Worm (Caenorhabditis elegans): ENCODE measurements around the gene W02B12.11.

The W02B12.11 gene

DNA sequence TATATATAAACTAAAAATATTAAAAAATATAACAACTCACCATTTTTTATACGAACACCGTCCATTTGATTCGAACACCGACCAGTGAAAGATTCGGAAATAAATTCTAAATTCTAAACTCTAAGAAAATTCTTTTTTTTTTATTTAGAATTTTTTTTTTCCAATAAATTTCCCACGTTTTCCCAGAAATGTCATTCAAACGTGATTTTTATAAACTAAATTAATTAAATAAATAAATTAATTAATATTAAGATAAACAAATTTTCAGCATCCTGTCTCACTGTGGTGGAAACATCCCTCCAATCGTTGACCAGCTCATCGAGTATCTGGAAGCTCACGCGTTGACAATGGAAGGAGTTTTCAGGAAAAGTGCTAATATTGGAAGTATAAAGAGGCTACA, 6.1 kb upstream of the W02B12.11 start, which contains the start of gene klp-17:
Gene klp-17, minus strand, starts transcription at position 101 of the 400 bp plus-strand sequence.
- TF ChIP-seq mep-1 (tag; optimal IDR thresholded peaks at IDR 0.05), result no peak
- TF ChIP-seq unc-62 (GFP tag; optimal IDR thresholded peaks at IDR 0.05), result no peak
- no peak for TF ChIP-seq zip-8 (tag; optimal IDR thresholded peaks at IDR 0.05)
- TF ChIP-seq ces-1 (GFP tag; optimal IDR thresholded peaks at IDR 0.05), result no peak
- no peak for TF ChIP-seq lin-32 (GFP tag; optimal IDR thresholded peaks at IDR 0.05)
- no peak for TF ChIP-seq ceh-39 (tag; optimal IDR thresholded peaks at IDR 0.05)
- TF ChIP-seq unc-120 (tag; optimal IDR thresholded peaks at IDR 0.05; ENCODE audit: poor library complexity, severe bottlenecking), result no peak
- no peak for TF ChIP-seq pha-4 (tag; optimal IDR thresholded peaks at IDR 0.05)
- no peak for TF ChIP-seq nhr-2 (tag; optimal IDR thresholded peaks at IDR 0.05)
- no peak for TF ChIP-seq elt-1 (tag; optimal IDR thresholded peaks at IDR 0.05; ENCODE audit: borderline replicate concordance, insufficient read depth)
- no peak for TF ChIP-seq sptf-1 (tag; optimal IDR thresholded peaks at IDR 0.05)
- no peak for TF ChIP-seq lsy-2 (tag; optimal IDR thresholded peaks at IDR 0.05)

DNA sequence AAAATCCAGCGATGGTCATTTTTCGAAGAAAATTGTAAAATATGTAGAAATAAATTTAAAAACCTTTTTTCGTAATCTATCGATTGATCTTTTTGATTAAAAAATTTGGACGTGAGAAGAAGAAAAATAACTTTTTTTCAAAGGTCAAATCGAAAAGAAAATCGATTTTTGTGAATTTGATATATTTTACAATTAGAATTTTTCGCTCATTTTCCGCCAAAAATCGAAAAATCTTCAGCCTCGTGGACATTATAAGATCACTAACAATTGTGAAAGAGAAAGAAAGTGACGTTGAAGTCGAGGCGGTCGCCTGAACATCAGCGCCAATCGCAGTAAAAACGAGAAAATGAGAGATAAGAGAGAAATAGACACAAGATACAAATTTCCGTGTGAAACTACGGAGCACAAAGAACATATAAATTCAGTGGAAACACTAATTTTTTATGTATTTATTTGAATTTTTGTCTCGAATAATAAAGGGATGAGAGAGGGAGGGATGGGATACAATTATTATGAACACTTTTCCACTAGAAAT, 4.0 kb upstream of the W02B12.11 start, which contains the start of gene cisd-1:
Gene cisd-1, minus strand, starts transcription at position 51 of the 535 bp plus-strand sequence.
- TF ChIP-seq sem-2 (GFP tag; optimal IDR thresholded peaks at IDR 0.05) (no peak), ceh-83 (GFP tag; optimal IDR thresholded peaks at IDR 0.05) (no peak), bed-3 (GFP tag; optimal IDR thresholded peaks at IDR 0.05) (no peak), tbx-8 (GFP tag; optimal IDR thresholded peaks at IDR 0.05) (no peak), nhr-28 (tag; optimal IDR thresholded peaks at IDR 0.05) (no peak), blmp-1 (tag; optimal IDR thresholded peaks at IDR 0.05) (no peak), unc-39 (tag; optimal IDR thresholded peaks at IDR 0.05) (no peak), nhr-237 (tag; optimal IDR thresholded peaks at IDR 0.05) (no peak), lsy-2 (tag; optimal IDR thresholded peaks at IDR 0.05) (no peak), flh-1 (GFP tag; optimal IDR thresholded peaks at IDR 0.05) (no peak)

DNA sequence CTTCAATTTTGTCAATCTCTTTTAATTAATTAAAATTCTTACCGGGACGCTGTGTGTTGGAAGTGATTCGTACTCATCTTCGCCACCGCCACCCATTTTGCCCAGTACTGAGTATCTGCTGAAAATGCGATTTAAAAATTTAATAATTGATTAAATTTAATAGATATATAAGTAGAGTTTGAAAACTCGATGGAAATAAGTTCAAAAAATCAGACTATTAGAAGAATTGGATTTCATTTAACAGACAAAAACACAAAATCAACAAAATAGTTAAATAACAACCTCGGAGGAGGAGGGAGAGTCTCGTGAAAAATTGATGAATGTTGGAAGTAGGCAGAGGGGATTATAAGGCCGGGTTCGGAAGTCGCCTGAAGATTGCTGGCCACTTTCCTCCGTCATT, 1.7 kb upstream of the W02B12.11 start, which contains the start of gene mfn-1:
Gene mfn-1, minus strand, starts transcription at position 101 of the 400 bp plus-strand sequence.
- TF ChIP-seq elt-3 (tag; optimal IDR thresholded peaks at IDR 0.05), result no peak
- TF ChIP-seq ces-1 (GFP tag; optimal IDR thresholded peaks at IDR 0.05), result no peak
- TF ChIP-seq pha-4 (tag; optimal IDR thresholded peaks at IDR 0.05), result no peak
- TF ChIP-seq drap-1 (GFP tag; optimal IDR thresholded peaks at IDR 0.05), result no peak
- no peak for TF ChIP-seq hlh-1 (tag; optimal IDR thresholded peaks at IDR 0.05)
- TF ChIP-seq blmp-1 (tag; optimal IDR thresholded peaks at IDR 0.05), result no peak
- no peak for TF ChIP-seq mep-1 (tag; optimal IDR thresholded peaks at IDR 0.05)
- no peak for TF ChIP-seq unc-39 (tag; optimal IDR thresholded peaks at IDR 0.05)
- TF ChIP-seq elt-1 (tag; optimal IDR thresholded peaks at IDR 0.05; ENCODE audit: borderline replicate concordance, insufficient read depth), result no peak
- no peak for TF ChIP-seq flh-1 (GFP tag; optimal IDR thresholded peaks at IDR 0.05)
- TF ChIP-seq M03D4.4 (tag; optimal IDR thresholded peaks at IDR 0.05), result no peak
- TF ChIP-seq lin-13 (tag; optimal IDR thresholded peaks at IDR 0.05), result no peak
- TF ChIP-seq unc-120 (tag; optimal IDR thresholded peaks at IDR 0.05; ENCODE audit: poor library complexity, severe bottlenecking), result no peak
- TF ChIP-seq snpc-4 (tag; optimal IDR thresholded peaks at IDR 0.05), result no peak
- no peak for TF ChIP-seq sem-2 (GFP tag; optimal IDR thresholded peaks at IDR 0.05)

DNA sequence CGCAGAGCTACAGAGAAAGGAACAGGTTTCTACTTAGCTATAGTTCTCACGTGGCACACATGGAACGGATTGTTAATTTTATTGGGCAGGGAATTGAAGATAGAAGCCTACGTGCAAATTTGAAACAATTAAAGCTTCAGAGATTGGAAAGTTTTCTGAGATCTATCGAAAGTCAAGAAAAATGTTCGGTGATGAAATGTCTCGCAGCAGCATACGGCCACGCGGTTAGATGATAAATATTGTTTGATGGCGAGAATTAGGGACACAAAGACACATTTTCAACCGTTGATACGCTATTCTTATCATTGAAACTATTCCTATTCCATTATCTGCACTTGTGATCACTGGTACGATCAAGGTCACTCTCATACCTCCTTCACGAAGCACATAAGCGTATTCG, 1.1 kb upstream of the W02B12.11 start:
- TF ChIP-seq mep-1 (tag; optimal IDR thresholded peaks at IDR 0.05) (no peak), mls-2 (tag; optimal IDR thresholded peaks at IDR 0.05) (no peak), nhr-2 (tag; optimal IDR thresholded peaks at IDR 0.05) (no peak), ceh-43 (GFP tag; optimal IDR thresholded peaks at IDR 0.05) (no peak), elt-3 (tag; optimal IDR thresholded peaks at IDR 0.05) (peak; percentile 7), nhr-76 (tag; optimal IDR thresholded peaks at IDR 0.05) (no peak), cnd-1 (tag; optimal IDR thresholded peaks at IDR 0.05) (no peak)

DNA sequence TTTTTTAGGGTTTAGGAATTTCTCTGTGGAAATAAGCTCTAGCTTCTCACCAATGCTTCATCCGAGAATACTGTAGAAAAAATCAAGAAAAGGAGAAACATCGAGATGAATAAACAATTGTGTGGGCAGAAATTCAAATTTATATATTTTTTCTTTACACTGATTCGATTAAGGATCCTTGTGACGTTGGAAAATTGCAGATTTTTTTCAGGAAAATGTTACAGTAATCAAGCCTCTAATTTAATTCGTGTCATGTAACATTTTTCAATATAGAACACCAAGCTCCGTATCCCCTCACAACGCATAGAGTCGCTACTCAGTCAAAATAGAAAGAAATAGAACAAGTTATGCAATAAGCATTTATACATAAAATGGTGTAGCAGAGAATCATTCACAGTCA, 2.7 kb downstream of the W02B12.11 start, which contains the start of gene W02B12.16:
Gene W02B12.16, minus strand, starts transcription at position 101 of the 400 bp plus-strand sequence.
- TF ChIP-seq unc-62 (GFP tag; optimal IDR thresholded peaks at IDR 0.05) (no peak), tbx-8 (GFP tag; optimal IDR thresholded peaks at IDR 0.05) (no peak), ceh-43 (GFP tag; optimal IDR thresholded peaks at IDR 0.05) (no peak)
